Fruit fly (Drosophila melanogaster) whole organism, adult: ENCODE measurements around the gene CG12470.

ENCODE experiments used
- CG11617 ChIP-seq: fragments of 200-800 bp; sonication (Bioruptor generic); optimal IDR thresholded peaks from 2 replicates; lab custom pipeline; 2017; ENCODE audit warnings: mild to moderate bottlenecking, missing biosample characterization, missing genetic modification reagents, missing genetic modification characterization
- CG12768 ChIP-seq: fragments of 200-800 bp; sonication (Bioruptor generic); optimal IDR thresholded peaks from 2 replicates; lab custom pipeline; 2017; ENCODE audit warnings: missing biosample characterization, missing genetic modification characterization, mild to moderate bottlenecking, moderate library complexity, missing genetic modification reagents
- CG14711 ChIP-seq: fragments of 200-800 bp; sonication (Bioruptor generic); optimal IDR thresholded peaks from 2 replicates; lab custom pipeline; 2018; ENCODE audit warnings: missing biosample characterization, mild to moderate bottlenecking, missing genetic modification characterization, moderate library complexity
- CG1620 ChIP-seq: fragments of 200-800 bp; sonication (Bioruptor generic); optimal IDR thresholded peaks from 2 replicates; lab custom pipeline; 2016; ENCODE audit warnings: missing biosample characterization, missing genetic modification characterization
- CG33017 ChIP-seq: fragments of 200-800 bp; sonication (Bioruptor generic); optimal IDR thresholded peaks from 2 replicates; lab custom pipeline; 2018; ENCODE audit warnings: missing biosample characterization, mild to moderate bottlenecking, missing genetic modification characterization, moderate library complexity
- CG5204 ChIP-seq: fragments of 200-800 bp; sonication (Bioruptor generic); optimal IDR thresholded peaks from 2 replicates; lab custom pipeline; 2016; ENCODE audit warnings: missing biosample characterization, missing genetic modification characterization
- CG7045 ChIP-seq: fragments of 200-800 bp; sonication (Bioruptor generic); optimal IDR thresholded peaks from 2 replicates; lab custom pipeline; 2017; ENCODE audit warnings: missing biosample characterization, mild to moderate bottlenecking, missing genetic modification characterization
- CG7101 ChIP-seq: fragments of 200-800 bp; sonication (Bioruptor generic); optimal IDR thresholded peaks from 2 replicates; lab custom pipeline; 2018; ENCODE audit warnings: missing biosample characterization, mild to moderate bottlenecking, missing genetic modification characterization, moderate library complexity
- Clk ChIP-seq: fragments of 200-800 bp; sonication (Bioruptor generic); optimal IDR thresholded peaks from 2 replicates; lab custom pipeline; 2017; ENCODE audit warnings: missing biosample characterization, missing genetic modification characterization
- Crg-1 ChIP-seq: fragments of 200-800 bp; sonication (Bioruptor generic); optimal IDR thresholded peaks from 2 replicates; lab custom pipeline; 2016; ENCODE audit warnings: missing biosample characterization, missing genetic modification characterization
- Hr96 ChIP-seq: fragments of 200-800 bp; sonication (Bioruptor generic); optimal IDR thresholded peaks from 2 replicates; lab custom pipeline; 2016; ENCODE audit warnings: missing biosample characterization, missing genetic modification characterization
- Mnt ChIP-seq: fragments of 200-800 bp; sonication (Bioruptor generic); optimal IDR thresholded peaks from 2 replicates; lab custom pipeline; 2016; ENCODE audit warnings: missing biosample characterization, mild to moderate bottlenecking, missing genetic modification characterization
- bab1 ChIP-seq: fragments of 200-800 bp; sonication (Bioruptor generic); optimal IDR thresholded peaks from 3 replicates; lab custom pipeline; 2019; ENCODE audit warnings: missing biosample characterization, mild to moderate bottlenecking, missing genetic modification characterization, moderate library complexity
- cic ChIP-seq: fragments of 200-800 bp; sonication (Bioruptor generic); optimal IDR thresholded peaks from 2 replicates; lab custom pipeline; 2017; ENCODE audit warnings: missing biosample characterization, mild to moderate bottlenecking, missing genetic modification characterization, moderate library complexity
- cnc ChIP-seq, 2 experiments: fragments of >200 bp; optimal IDR thresholded peaks; 2 replicates each; lab custom pipeline; 2017
- kay ChIP-seq: fragments of 200-800 bp; sonication (Bioruptor generic); peaks from one replicate; lab custom pipeline; 2016; ENCODE audit warnings: missing biosample characterization, missing genetic modification characterization, borderline replicate concordance
- ovo ChIP-seq: fragments of 200-800 bp; sonication (Bioruptor generic); optimal IDR thresholded peaks from 2 replicates; lab custom pipeline; 2016; ENCODE audit warnings: missing biosample characterization, missing genetic modification characterization
- pad ChIP-seq: fragments of 200-800 bp; sonication (Bioruptor generic); optimal IDR thresholded peaks from 3 replicates; lab custom pipeline; 2017; ENCODE audit warnings: missing biosample characterization, missing genetic modification characterization, mild to moderate bottlenecking, moderate library complexity, missing genetic modification reagents
- tj ChIP-seq: fragments of 200-800 bp; sonication (Bioruptor generic); optimal IDR thresholded peaks from 3 replicates; lab custom pipeline; 2017; ENCODE audit warnings: missing biosample characterization, mild to moderate bottlenecking, missing genetic modification characterization, moderate library complexity
- toe ChIP-seq: fragments of 200-800 bp; sonication (Bioruptor generic); optimal IDR thresholded peaks from 2 replicates; lab custom pipeline; 2016; ENCODE audit warnings: missing biosample characterization, missing genetic modification characterization

Gene CG12470

dm6 chrX:342422-343169 lies 35.1 kb downstream of the CG12470 start:
- TF ChIP-seq CG7045 (GFP tag; lab: Kevin White, UChicago) (no peak), tj (GFP tag; lab: Kevin White, UChicago) (no peak), cic (GFP tag; lab: Kevin White, UChicago) (no peak), CG5204 (GFP tag; lab: Kevin White, UChicago) (no peak), Hr96 (GFP tag; lab: Kevin White, UChicago) (no peak), CG14711 (tag; lab: Kevin White, UChicago) (no peak), CG7101 (tag; lab: Kevin White, UChicago) (no peak), CG11617 (GFP tag; lab: Kevin White, UChicago) (no peak)

- no peak for TF ChIP-seq CG11617 (GFP tag; lab: Kevin White, UChicago)
- TF ChIP-seq Crg-1 = no peak
- no peak for TF ChIP-seq pad (GFP tag; lab: Kevin White, UChicago)
- TF ChIP-seq cnc (optimal IDR thresholded peaks at IDR 0.05; lab: Kevin White, UChicago) = no peak
- no peak for TF ChIP-seq Clk
- no peak for TF ChIP-seq kay (GFP tag; lab: Kevin White, UChicago)
- TF ChIP-seq bab1 (GFP tag; lab: Kevin White, UChicago) = no peak
- no peak for TF ChIP-seq CG5204 (GFP tag; lab: Kevin White, UChicago)
- TF ChIP-seq CG1620 (GFP tag; lab: Kevin White, UChicago) = no peak
- TF ChIP-seq ovo (GFP tag; lab: Kevin White, UChicago) = no peak
- no peak for TF ChIP-seq CG7045 (GFP tag; lab: Kevin White, UChicago)
- TF ChIP-seq tj (GFP tag; lab: Kevin White, UChicago) = no peak
- no peak for TF ChIP-seq CG14711 (tag; lab: Kevin White, UChicago)
- no peak for TF ChIP-seq toe (GFP tag; lab: Kevin White, UChicago)
- no peak for TF ChIP-seq Hr96 (GFP tag; lab: Kevin White, UChicago)
- no peak for TF ChIP-seq Mnt (GFP tag; lab: Kevin White, UChicago)
- TF ChIP-seq CG12768 = no peak
- no peak for TF ChIP-seq CG33017 (tag; lab: Kevin White, UChicago)
Measured at dm6 chrX:345246-345645, 37.8 kb downstream of the CG12470 start.

DNA sequence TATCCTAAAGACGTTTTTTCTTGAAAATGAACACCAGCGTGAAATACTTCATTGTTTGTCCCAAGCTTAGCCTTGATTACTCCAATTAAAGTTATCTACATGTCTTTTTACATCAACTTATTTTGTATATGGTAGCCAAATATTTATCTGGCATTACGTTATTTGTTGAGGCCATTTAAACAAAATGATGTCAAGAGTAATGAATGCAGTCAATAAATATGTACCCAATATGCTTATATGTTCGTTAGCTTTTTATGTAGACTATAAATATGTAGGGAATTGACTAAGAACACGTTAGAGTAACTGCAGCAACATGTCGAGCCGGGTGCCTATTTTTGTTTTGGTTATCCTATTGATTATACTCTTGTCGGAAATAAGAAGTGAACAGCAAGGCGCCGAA lies 42.8 kb downstream of the CG12470 start, which contains the start of gene CG43181:
CG43181 (plus strand) TSS at position 301 of the 400 bp plus-strand sequence.
- TF ChIP-seq ovo (GFP tag; lab: Kevin White, UChicago) (no peak), CG33017 (tag; lab: Kevin White, UChicago) (no peak), Mnt (GFP tag; lab: Kevin White, UChicago) (no peak), toe (GFP tag; lab: Kevin White, UChicago) (no peak), kay (GFP tag; lab: Kevin White, UChicago) (no peak)

DNA sequence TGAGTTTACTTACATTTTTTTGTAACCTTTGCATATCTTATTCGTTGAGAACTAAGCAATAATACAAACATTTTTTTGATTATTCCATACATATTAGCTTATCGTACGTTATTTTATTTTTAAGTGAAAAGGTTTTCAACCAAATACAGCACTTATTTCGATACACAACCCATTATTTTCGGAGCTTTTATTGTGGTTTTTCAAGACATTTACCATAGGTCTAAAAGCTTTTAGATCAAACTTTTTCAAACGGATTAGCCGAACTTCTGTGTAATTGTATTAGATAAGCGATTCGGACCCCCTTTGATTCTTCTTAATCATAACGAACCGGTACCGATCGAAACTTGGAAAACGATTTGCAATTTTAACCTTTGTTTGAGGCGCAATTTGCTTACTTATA lies 43.5 kb downstream of the CG12470 start:
- no peak for TF ChIP-seq pad (GFP tag; lab: Kevin White, UChicago)
- no peak for TF ChIP-seq CG7045 (GFP tag; lab: Kevin White, UChicago)
- TF ChIP-seq CG11617 (GFP tag; lab: Kevin White, UChicago) = no peak
- TF ChIP-seq CG12768 = no peak
- no peak for TF ChIP-seq cic (GFP tag; lab: Kevin White, UChicago)
- no peak for TF ChIP-seq CG1620 (GFP tag; lab: Kevin White, UChicago)
- no peak for TF ChIP-seq CG33017 (tag; lab: Kevin White, UChicago)
- TF ChIP-seq Mnt (GFP tag; lab: Kevin White, UChicago) = no peak
- no peak for TF ChIP-seq cnc (optimal IDR thresholded peaks at IDR 0.05; lab: Kevin White, UChicago)
- TF ChIP-seq kay (GFP tag; lab: Kevin White, UChicago) = no peak
- TF ChIP-seq bab1 (GFP tag; lab: Kevin White, UChicago) = no peak
- no peak for TF ChIP-seq toe (GFP tag; lab: Kevin White, UChicago)
- TF ChIP-seq CG5204 (GFP tag; lab: Kevin White, UChicago) = no peak
- TF ChIP-seq ovo (GFP tag; lab: Kevin White, UChicago) = no peak
- TF ChIP-seq Crg-1 = no peak
- no peak for TF ChIP-seq CG14711 (tag; lab: Kevin White, UChicago)
- TF ChIP-seq CG7101 (tag; lab: Kevin White, UChicago) = no peak

DNA sequence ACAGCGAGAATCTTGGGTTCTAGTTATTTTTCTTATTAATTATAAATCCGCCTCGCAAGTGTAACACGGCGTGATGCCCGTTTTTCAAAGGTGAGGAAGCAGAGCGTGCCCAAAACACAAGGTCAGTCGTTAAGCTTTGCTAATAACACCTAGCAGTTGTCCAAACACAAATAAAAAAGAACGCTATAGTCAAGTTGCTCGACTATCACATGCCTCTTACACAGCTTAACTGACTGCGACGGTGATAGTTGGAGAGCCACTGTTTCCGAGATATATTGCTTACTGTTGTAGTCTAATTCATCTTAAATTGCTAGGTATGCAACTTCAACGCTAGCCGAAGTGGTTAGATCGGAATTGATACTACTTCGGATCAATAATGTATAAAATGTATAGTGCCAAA lies 44.1 kb downstream of the CG12470 start:
- no peak for TF ChIP-seq ovo (GFP tag; lab: Kevin White, UChicago)
- TF ChIP-seq pad (GFP tag; lab: Kevin White, UChicago) = no peak
- TF ChIP-seq cnc (optimal IDR thresholded peaks at IDR 0.05; lab: Kevin White, UChicago) = no peak
- no peak for TF ChIP-seq CG7045 (GFP tag; lab: Kevin White, UChicago)
- TF ChIP-seq CG11617 (GFP tag; lab: Kevin White, UChicago) = no peak
- TF ChIP-seq CG33017 (tag; lab: Kevin White, UChicago) = no peak
- no peak for TF ChIP-seq Mnt (GFP tag; lab: Kevin White, UChicago)
- no peak for TF ChIP-seq CG12768
- TF ChIP-seq bab1 (GFP tag; lab: Kevin White, UChicago) = no peak
- TF ChIP-seq CG5204 (GFP tag; lab: Kevin White, UChicago) = no peak
- no peak for TF ChIP-seq cic (GFP tag; lab: Kevin White, UChicago)
- no peak for TF ChIP-seq CG7101 (tag; lab: Kevin White, UChicago)
- no peak for TF ChIP-seq kay (GFP tag; lab: Kevin White, UChicago)
- TF ChIP-seq CG1620 (GFP tag; lab: Kevin White, UChicago) = no peak
- TF ChIP-seq toe (GFP tag; lab: Kevin White, UChicago) = no peak
- no peak for TF ChIP-seq tj (GFP tag; lab: Kevin White, UChicago)
- TF ChIP-seq CG14711 (tag; lab: Kevin White, UChicago) = no peak
